Worm (Caenorhabditis elegans) whole organism, L4 larva: ENCODE results near the gene F54C4.4.
A peak's percentile ranks its signal among the peaks of the same experiment; 100 is the strongest.

Experiments
- F26F4.8 ChIP-seq: fragments of 200-800 bp; sonication (Bioruptor generic); conservative IDR thresholded peaks from 2 replicates; pipeline ENCODE4 v1.3.6; 2022; ENCODE audit warnings: missing genetic modification characterization, missing compliant biosample characterization
- ZK337.2 ChIP-seq: fragments of 200-800 bp; sonication (Bioruptor generic); IDR thresholded peaks from 2 replicates; pipeline ENCODE4 v1.3.6; 2022; ENCODE audit warnings: missing genetic modification reagents, missing genetic modification characterization, missing compliant biosample characterization
- aha-1 ChIP-seq: fragments of 150-350 bp; peaks from one replicate; lab custom pipeline; 2014; ENCODE audit warnings: missing biosample characterization, missing genetic modification characterization
- ama-1 ChIP-seq: fragments of 150-350 bp; optimal IDR thresholded peaks from 2 replicates; lab custom pipeline; 2014; ENCODE audit warnings: inconsistent platforms, mixed read lengths
- attf-4 ChIP-seq: sonication (generic microtip); optimal IDR thresholded peaks from 3 replicates; lab custom pipeline; 2017; ENCODE audit warnings: missing biosample characterization, missing genetic modification characterization
- ceh-20 ChIP-seq: fragments of 200-800 bp; sonication (Bioruptor generic); IDR thresholded peaks from 2 replicates; pipeline ENCODE4 v1.3.6; 2022; ENCODE audit warnings: missing genetic modification reagents, missing genetic modification characterization, missing compliant biosample characterization
- ces-1 ChIP-seq: fragments of 150-350 bp; sonication (generic microtip); optimal IDR thresholded peaks from 4 replicates; lab custom pipeline; 2014; ENCODE audit warnings: missing biosample characterization, missing genetic modification reagents, missing genetic modification characterization
- cey-2 ChIP-seq: sonication (generic microtip); optimal IDR thresholded peaks from 3 replicates; lab custom pipeline; 2017; ENCODE audit warnings: missing genetic modification characterization, mild to moderate bottlenecking, missing compliant biosample characterization, antibody characterized with exemption, borderline replicate concordance; ENCODE audit not compliant: insufficient read depth
- ctbp-1 ChIP-seq: fragments of 200-800 bp; sonication (Bioruptor generic); IDR thresholded peaks from 2 replicates; pipeline ENCODE4 v1.3.6; 2022; ENCODE audit warnings: missing genetic modification reagents, missing genetic modification characterization, missing compliant biosample characterization
- daf-12 ChIP-seq: fragments of 150-350 bp; optimal IDR thresholded peaks from 2 replicates; lab custom pipeline; 2014; ENCODE audit warnings: missing biosample characterization, missing genetic modification reagents, missing genetic modification characterization
- dmd-8 ChIP-seq: fragments of 200-800 bp; sonication (Bioruptor generic); IDR thresholded peaks from 2 replicates; pipeline ENCODE4 v1.3.6; 2022; ENCODE audit warnings: missing genetic modification characterization, missing compliant biosample characterization
- dpl-1 ChIP-seq: fragments of 150-350 bp; optimal IDR thresholded peaks from 2 replicates; lab custom pipeline; 2014; ENCODE audit warnings: missing biosample characterization, missing genetic modification reagents, missing genetic modification characterization
- egl-43 ChIP-seq: fragments of 200-800 bp; sonication (Bioruptor generic); IDR thresholded peaks from 2 replicates; pipeline ENCODE4 v1.3.6; 2022; ENCODE audit warnings: missing genetic modification reagents, missing genetic modification characterization, missing compliant biosample characterization
- gei-8 ChIP-seq: fragments of 200-800 bp; sonication (Bioruptor generic); optimal IDR thresholded peaks from 2 replicates; lab custom pipeline; 2018; ENCODE audit warnings: mild to moderate bottlenecking, missing genetic modification characterization, missing compliant biosample characterization
- hif-1 ChIP-seq, 2 experiments: sonication (generic microtip); optimal IDR thresholded peaks; 2 replicates each; lab custom pipeline; 2016 to 2017; ENCODE audit warnings: missing compliant biosample characterization in 2 of 2, missing genetic modification characterization in 2 of 2, missing genetic modification reagents in 2 of 2, missing genotype in 2 of 2, mild to moderate bottlenecking in 1 of 2
- hlh-11 ChIP-seq: fragments of 200-800 bp; sonication (Bioruptor generic); optimal IDR thresholded peaks from 2 replicates; lab custom pipeline; 2018; ENCODE audit warnings: mild to moderate bottlenecking, missing genetic modification characterization, missing compliant biosample characterization
- hlh-30 ChIP-seq: sonication (generic microtip); optimal IDR thresholded peaks from 2 replicates; lab custom pipeline; 2017; ENCODE audit warnings: antibody characterized with exemption, mild to moderate bottlenecking, missing genetic modification characterization, missing compliant biosample characterization; ENCODE audit not compliant: insufficient read depth
- hmg-1.1 ChIP-seq: fragments of 200-800 bp; sonication (Bioruptor generic); IDR thresholded peaks from 2 replicates; pipeline ENCODE4 v1.3.6; 2022; ENCODE audit warnings: missing genetic modification reagents, missing genetic modification characterization, missing compliant biosample characterization
- jun-1 ChIP-seq: fragments of 150-350 bp; optimal IDR thresholded peaks from 2 replicates; lab custom pipeline; 2014; ENCODE audit warnings: missing biosample characterization, missing genetic modification reagents, missing genetic modification characterization
- lin-1 ChIP-seq: fragments of 200-800 bp; sonication (Bioruptor generic); IDR thresholded peaks from 2 replicates; pipeline ENCODE4 v1.3.6; 2022; ENCODE audit warnings: missing genetic modification reagents, missing genetic modification characterization, missing compliant biosample characterization
- lin-13 ChIP-seq: fragments of 150-350 bp; optimal IDR thresholded peaks from 2 replicates; lab custom pipeline; 2014; ENCODE audit warnings: missing biosample characterization, missing genetic modification reagents, missing genetic modification characterization
- lsy-2 ChIP-seq, 2 experiments: fragments of 150-350 bp in 1 of 2; sonication (generic microtip) in 1 of 2; optimal IDR thresholded peaks; 2 replicates each; lab custom pipeline; 2014 to 2017; ENCODE audit warnings: missing biosample characterization in 2 of 2, missing genetic modification characterization in 2 of 2
- mdl-1 ChIP-seq, 2 experiments: fragments of 150-350 bp in 1 of 2; sonication (generic microtip) in 1 of 2; optimal IDR thresholded peaks; 2 replicates each; lab custom pipeline; 2014 to 2017; ENCODE audit warnings: missing biosample characterization in 2 of 2, missing genetic modification characterization in 2 of 2
- mdt-29 ChIP-seq: fragments of 200-800 bp; sonication (Bioruptor generic); IDR thresholded peaks from 2 replicates; pipeline ENCODE4 v1.3.6; 2022; ENCODE audit warnings: missing genetic modification reagents, missing genetic modification characterization, missing compliant biosample characterization
- mep-1 ChIP-seq: fragments of 150-350 bp; sonication (generic microtip); optimal IDR thresholded peaks from 3 replicates; lab custom pipeline; 2014; ENCODE audit warnings: missing biosample characterization, missing genetic modification characterization
- mes-2 ChIP-seq: sonication (generic microtip); optimal IDR thresholded peaks from 2 replicates; lab custom pipeline; 2016; ENCODE audit warnings: missing genotype, mild to moderate bottlenecking, missing genetic modification characterization, missing compliant biosample characterization; ENCODE audit not compliant: poor library complexity, severe bottlenecking
- mxl-2 ChIP-seq: fragments of 200-800 bp; sonication (Bioruptor generic); conservative IDR thresholded peaks from 2 replicates; pipeline ENCODE4 v1.3.6; 2022; ENCODE audit warnings: missing genetic modification reagents, missing genetic modification characterization, missing compliant biosample characterization
- mxl-3 ChIP-seq: fragments of 200-800 bp; sonication (Bioruptor generic); optimal IDR thresholded peaks from 2 replicates; lab custom pipeline; 2018; ENCODE audit warnings: mild to moderate bottlenecking, missing genetic modification characterization, missing compliant biosample characterization
- nhr-11 ChIP-seq: fragments of 150-350 bp; optimal IDR thresholded peaks from 2 replicates; lab custom pipeline; 2014; ENCODE audit warnings: missing biosample characterization, missing genetic modification characterization
- nhr-28 ChIP-seq: fragments of 150-350 bp; optimal IDR thresholded peaks from 2 replicates; lab custom pipeline; 2014; ENCODE audit warnings: missing biosample characterization, missing genetic modification characterization
- nhr-76 ChIP-seq: fragments of 150-350 bp; optimal IDR thresholded peaks from 2 replicates; lab custom pipeline; 2014; ENCODE audit warnings: missing biosample characterization, missing genetic modification characterization
- rbr-2 ChIP-seq: sonication (generic microtip); optimal IDR thresholded peaks from 2 replicates; lab custom pipeline; 2016; ENCODE audit warnings: missing genotype, missing genetic modification characterization, missing compliant biosample characterization
- saeg-2 ChIP-seq: fragments of 200-800 bp; sonication (Bioruptor generic); IDR thresholded peaks from 2 replicates; pipeline ENCODE4 v1.3.6; 2022; ENCODE audit warnings: missing genetic modification reagents, missing genetic modification characterization, missing compliant biosample characterization
- sdz-12 ChIP-seq: fragments of 200-800 bp; sonication (Bioruptor generic); optimal IDR thresholded peaks from 2 replicates; lab custom pipeline; 2018; ENCODE audit warnings: mild to moderate bottlenecking, missing genetic modification characterization, missing compliant biosample characterization
- set-16 ChIP-seq: fragments of 200-800 bp; sonication (Bioruptor generic); IDR thresholded peaks from 2 replicates; pipeline ENCODE4 v1.3.6; 2022; ENCODE audit warnings: missing genetic modification reagents, missing genetic modification characterization, missing compliant biosample characterization
- snpc-4 ChIP-seq: fragments of 150-350 bp; optimal IDR thresholded peaks from 2 replicates; lab custom pipeline; 2014; ENCODE audit warnings: missing biosample characterization, missing genetic modification characterization
- spr-1 ChIP-seq: sonication (generic microtip); optimal IDR thresholded peaks from 2 replicates; lab custom pipeline; 2016; ENCODE audit warnings: mild to moderate bottlenecking, missing genetic modification characterization, missing compliant biosample characterization
- tag-97 ChIP-seq: fragments of 200-800 bp; sonication (Bioruptor generic); IDR thresholded peaks from 2 replicates; pipeline ENCODE4 v1.3.6; 2022; ENCODE audit warnings: missing genetic modification characterization, missing compliant biosample characterization
- unc-62 ChIP-seq, 3 experiments: fragments of 150-350 bp in 1 of 3; sonication (generic microtip); optimal IDR thresholded peaks in 2 of 3; peaks in 1 of 3; 1 replicate in 1 of 3; 2 replicates in 2 of 3; lab custom pipeline; 2014 to 2017; ENCODE audit warnings: missing biosample characterization in 3 of 3, missing genetic modification characterization in 3 of 3, missing genetic modification reagents in 3 of 3, missing genotype in 1 of 3
- zip-2 ChIP-seq: fragments of 150-350 bp; optimal IDR thresholded peaks from 2 replicates; lab custom pipeline; 2014; ENCODE audit warnings: missing biosample characterization, missing genetic modification characterization
- ztf-7 ChIP-seq: fragments of 150-350 bp; optimal IDR thresholded peaks from 2 replicates; lab custom pipeline; 2014; ENCODE audit warnings: missing biosample characterization, missing genetic modification characterization

Gene F54C4.4

DNA sequence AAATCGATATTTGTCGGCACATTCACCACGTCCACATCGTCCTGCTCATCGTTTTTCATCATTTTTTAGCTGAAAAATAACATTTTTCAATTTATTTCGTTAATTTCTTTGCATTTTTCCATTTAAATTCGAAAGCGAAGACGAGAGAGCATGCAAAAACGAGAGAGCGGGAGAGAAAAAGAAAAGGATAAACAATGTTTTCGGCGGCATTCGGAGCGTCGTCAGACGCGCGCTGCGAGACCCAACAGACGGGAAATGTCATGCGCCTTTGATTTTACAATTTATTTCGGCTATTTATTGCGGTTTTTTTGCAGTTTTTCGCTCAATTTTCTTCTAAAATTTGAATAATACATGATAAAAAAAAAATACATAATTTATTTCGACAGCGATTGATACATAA is 865 bp downstream of the F54C4.4 start, which contains the start of gene attf-3 (continued):
- TF ChIP-seq gei-8 (no peak), dpl-1 (GFP tag; lab: Kevin White, UChicago) (peak; percentile 67), tag-97 (GFP tag; lab: Robert Waterston, UW) (no peak), hmg-1.1 (peak; percentile 30; the same call in 1 of the 2 replicates), nhr-11 (tag; lab: Kevin White, UChicago) (no peak), zip-2 (tag; lab: Kevin White, UChicago) (no peak), daf-12 (tag; lab: Kevin White, UChicago) (no peak)

DNA sequence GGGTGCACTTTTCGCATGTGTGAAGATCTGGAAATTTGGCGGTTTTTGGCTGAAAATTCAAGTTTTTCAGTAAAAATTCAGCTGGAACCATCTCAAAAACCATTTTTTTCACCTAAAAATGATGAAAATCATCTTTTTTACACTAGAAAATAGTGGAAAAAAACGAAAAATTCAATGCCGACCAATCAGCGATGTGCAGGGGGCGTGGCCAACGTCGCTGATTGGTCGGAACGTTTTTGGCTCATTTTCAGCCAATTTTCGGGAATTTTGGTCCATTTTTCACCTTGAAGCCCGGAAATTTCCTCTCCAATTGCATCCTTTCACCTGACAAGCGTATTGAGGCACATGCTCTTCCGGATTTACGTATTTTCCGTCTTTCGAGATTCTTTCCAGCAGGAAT is 2.8 kb downstream of the F54C4.4 start:
- TF ChIP-seq unc-62 (GFP tag; optimal IDR thresholded peaks at IDR 0.05 in 1 of 2; lab: Kevin White, UChicago) (peak in 1 of 2 experiments; percentile 27), unc-62 (tag; optimal IDR thresholded peaks at IDR 0.05; lab: Kevin White, UChicago) (no peak), ztf-7 (tag; lab: Kevin White, UChicago) (no peak)

DNA sequence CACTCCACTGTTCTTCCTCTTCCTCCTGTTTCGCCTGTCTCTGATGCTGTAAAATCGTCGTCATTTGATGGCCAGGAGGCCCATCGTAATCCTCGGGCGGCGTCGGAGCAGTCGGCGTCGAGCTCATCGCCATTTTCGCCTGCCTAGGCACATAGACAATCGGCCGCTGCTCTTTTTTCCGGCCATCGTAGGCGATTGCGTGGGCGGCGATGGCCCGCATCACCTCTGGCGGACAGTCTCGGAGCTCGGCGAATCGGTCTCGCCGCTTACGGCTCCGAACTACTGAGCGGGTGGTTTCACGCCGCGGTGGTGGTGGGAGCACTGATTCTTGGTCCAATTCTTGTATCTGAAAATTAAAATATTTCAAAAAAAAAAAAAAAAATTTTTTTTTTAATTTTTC is 15.1 kb downstream of the F54C4.4 start:
- TF ChIP-seq dmd-8 = no peak
- peak; percentile 67; the same call in 1 of the 2 replicates for TF ChIP-seq egl-43 (GFP tag; lab: Robert Waterston, UW)
- TF ChIP-seq saeg-2 (GFP tag; lab: Robert Waterston, UW) = 0 out of 2 replicates have a peak, but pooled peaks have one; percentile 48
- TF ChIP-seq cey-2 (tag; lab: Kevin White, UChicago) = no peak
- peak; percentile 92 for TF ChIP-seq set-16 (GFP tag; lab: Robert Waterston, UW)

DNA sequence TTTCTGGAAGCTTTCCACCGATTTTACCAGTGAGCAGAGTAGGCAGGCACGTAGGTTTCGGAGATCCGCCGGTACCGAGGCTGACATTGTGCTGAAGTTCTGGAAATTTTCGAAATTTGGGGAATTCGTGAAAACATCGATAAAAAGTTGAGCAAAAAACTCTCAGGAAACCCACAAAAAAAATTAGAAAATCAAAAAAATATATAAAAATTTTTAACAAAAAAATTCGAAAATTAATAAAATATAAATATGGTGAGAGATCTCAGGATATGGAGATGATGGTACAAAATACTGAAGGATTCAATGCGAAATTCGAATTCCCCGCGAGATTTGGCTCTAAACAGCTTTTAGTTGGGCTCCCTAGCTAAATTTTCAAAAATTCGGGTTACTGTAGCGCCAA is 17.5 kb downstream of the F54C4.4 start, which contains the start of gene spt-4:
Gene spt-4, minus strand, starts transcription at position 101 of the 400 bp plus-strand sequence.
- TF ChIP-seq sdz-12 (GFP tag; lab: Kevin White, UChicago) (no peak), mdt-29 (GFP tag; lab: Robert Waterston, UW) (no peak), attf-4 (tag; lab: Kevin White, UChicago) (no peak), ces-1 (GFP tag; lab: Kevin White, UChicago) (no peak), nhr-11 (tag; lab: Kevin White, UChicago) (no peak)
- TF ChIP-seq, all 104 proteins: peak for 0

DNA sequence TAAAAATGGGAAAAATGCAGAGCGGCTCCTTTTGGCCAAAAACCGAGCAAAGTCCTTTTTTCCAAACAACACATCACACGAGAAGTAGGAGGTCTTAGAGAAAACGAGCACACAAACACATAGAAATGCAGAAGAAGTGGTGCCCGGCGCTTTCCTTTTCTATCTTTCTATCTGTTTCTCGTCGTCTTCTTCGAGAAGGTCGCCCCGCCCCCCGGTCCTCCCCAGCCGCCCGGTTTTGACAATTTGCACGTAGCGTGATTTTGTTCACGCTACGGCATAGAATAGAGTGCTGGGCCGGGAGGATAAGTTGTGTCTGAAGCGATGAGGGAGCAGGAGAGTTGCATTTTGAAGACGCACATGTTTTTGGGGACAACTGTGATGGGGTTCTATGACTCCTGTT is 20.2 kb downstream of the F54C4.4 start:
- TF ChIP-seq aha-1 (tag; lab: Kevin White, UChicago) = peak; percentile 100
- TF ChIP-seq rbr-2 (tag; lab: Kevin White, UChicago) = peak; percentile 24
- no peak for TF ChIP-seq spr-1
- peak in 1 of 2 experiments; percentile 59 for TF ChIP-seq mdl-1 (tag; optimal IDR thresholded peaks at IDR 0.05; lab: Kevin White, UChicago)
- no peak for TF ChIP-seq F26F4.8 (GFP tag; lab: Robert Waterston, UW)
- TF ChIP-seq mxl-3 (GFP tag; lab: Kevin White, UChicago) = peak; percentile 32
- peak; percentile 54; the same call in 1 of the 2 replicates for TF ChIP-seq set-16 (GFP tag; lab: Robert Waterston, UW)
- no peak for TF ChIP-seq ztf-7 (tag; lab: Kevin White, UChicago)
- peak; percentile 83 for TF ChIP-seq ama-1 (lab: Kevin White, UChicago)
- peak; percentile 74 for TF ChIP-seq mep-1 (tag; lab: Kevin White, UChicago)
- peak; percentile 35 for TF ChIP-seq hlh-30 (tag; lab: Kevin White, UChicago)
- peak; percentile 73 for TF ChIP-seq hmg-1.1
- TF ChIP-seq egl-43 (GFP tag; lab: Robert Waterston, UW) = 0 out of 2 replicates have a peak, but pooled peaks have one; percentile 3
- TF ChIP-seq nhr-11 (tag; lab: Kevin White, UChicago) = no peak
- peak in 1 of 2 experiments; percentile 56 for TF ChIP-seq lsy-2 (tag; optimal IDR thresholded peaks at IDR 0.05; lab: Kevin White, UChicago)
- TF ChIP-seq mes-2 (tag; lab: Kevin White, UChicago) = peak; percentile 8
- peak; percentile 48; the same call in 1 of the 2 replicates for TF ChIP-seq ctbp-1
- TF ChIP-seq hif-1 (tag; optimal IDR thresholded peaks at IDR 0.05; lab: Kevin White, UChicago) = peak; percentile 95 to 100
- TF ChIP-seq hlh-11 (tag; lab: Kevin White, UChicago) = peak; percentile 48
- TF ChIP-seq unc-62 (GFP tag; optimal IDR thresholded peaks at IDR 0.05 in 1 of 2; lab: Kevin White, UChicago) = no peak
- no peak for TF ChIP-seq unc-62 (tag; optimal IDR thresholded peaks at IDR 0.05; lab: Kevin White, UChicago)
- TF ChIP-seq ceh-20 (GFP tag; lab: Robert Waterston, UW) = peak; percentile 46; the same call in 1 of the 2 replicates
- no peak for TF ChIP-seq lin-1
- TF ChIP-seq nhr-28 (tag; lab: Kevin White, UChicago) = peak; percentile 23
- TF ChIP-seq ZK337.2 (GFP tag; lab: Robert Waterston, UW) = no peak
- TF ChIP-seq mxl-2 (GFP tag; lab: Robert Waterston, UW) = no peak
- no peak for TF ChIP-seq jun-1 (tag; lab: Kevin White, UChicago)
- no peak for TF ChIP-seq dmd-8
- no peak for TF ChIP-seq snpc-4 (tag; lab: Kevin White, UChicago)
- no peak for TF ChIP-seq lin-13 (GFP tag; lab: Kevin White, UChicago)
- TF ChIP-seq nhr-76 (tag; lab: Kevin White, UChicago) = no peak
